ENCODE assay signal across 1 fruit fly cellular context in the genomic region with DNA sequence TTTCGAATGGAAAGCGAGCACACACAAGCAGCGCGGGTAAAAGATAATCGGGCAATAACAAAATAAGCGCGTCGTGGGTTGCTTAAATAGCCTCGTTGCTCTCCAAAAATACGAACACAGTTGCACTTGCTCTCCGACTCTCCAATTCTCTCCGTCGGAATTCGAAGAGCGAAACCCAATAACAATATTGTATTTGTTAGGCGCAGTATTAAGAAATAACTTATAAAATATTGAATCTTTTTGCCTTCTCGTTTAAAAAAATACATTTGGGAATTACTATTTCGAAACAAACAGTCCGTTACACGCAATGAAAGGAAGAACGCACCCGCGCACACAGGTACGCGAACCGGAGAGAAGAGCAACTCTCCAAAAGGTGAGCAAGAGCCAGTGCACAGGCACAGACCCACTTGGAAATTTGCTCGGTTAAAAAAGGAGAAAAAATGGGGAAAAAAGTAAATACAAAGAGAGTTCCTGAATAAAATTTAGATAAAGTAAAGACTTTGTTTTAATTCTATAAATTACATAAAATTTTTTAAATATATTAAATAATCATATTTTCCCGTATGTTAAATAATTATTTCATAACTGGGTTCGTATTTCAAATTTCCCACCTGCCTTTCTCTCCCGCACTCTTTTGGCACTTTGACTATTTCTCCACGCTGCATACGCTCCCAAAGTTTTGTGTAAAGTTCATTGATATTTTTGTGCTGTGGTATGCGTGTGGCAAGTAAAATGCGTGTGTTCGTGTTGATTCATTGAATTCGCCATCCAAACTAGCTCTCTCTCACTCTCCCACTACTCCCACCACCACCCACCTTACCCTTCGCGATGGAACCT.
TF ChIP-seq lines count a peak whose summit lies in the region.

Mkp3 (minus strand) TSS at position 63 of the 837 bp plus-strand sequence.

TF ChIP-seq in whole organism, embryonic, 481 proteins besides CTCF, POLR2A, EP300 and RAD21 (continued from another document):
- TF ChIP-seq CG32532 (GFP tag; IDR thresholded peaks at IDR 0.05; lab: Robert Waterston, UW): peak; percentile 93
- TF ChIP-seq ssp (GFP tag; IDR thresholded peaks at IDR 0.05; lab: Robert Waterston, UW): peak; percentile 73
- peak; percentile 63 for TF ChIP-seq CG4820 (GFP tag; optimal IDR thresholded peaks at IDR 0.05; lab: Kevin White, UChicago)
- TF ChIP-seq CG10321 (GFP tag; IDR thresholded peaks at IDR 0.05; lab: Robert Waterston, UW): peak; percentile 62; the same call in 1 of the 2 replicates
- peak; percentile 10 for TF ChIP-seq jing (GFP tag; optimal IDR thresholded peaks at IDR 0.05; lab: Kevin White, UChicago)
- peak; percentile 90 for TF ChIP-seq CG18619 (GFP tag; optimal IDR thresholded peaks at IDR 0.05; lab: Kevin White, UChicago)
- TF ChIP-seq Doc3 (GFP tag; IDR thresholded peaks at IDR 0.05; lab: Robert Waterston, UW; ENCODE audit: partially characterized antibody): no peak
- TF ChIP-seq scrt (GFP tag; optimal IDR thresholded peaks at IDR 0.05; lab: Kevin White, UChicago): peak; percentile 89
- peak; percentile 76 for TF ChIP-seq fd96Cb (tag; optimal IDR thresholded peaks at IDR 0.05; lab: Kevin White, UChicago)
- 0 out of 2 replicates have a peak, but pooled peaks have one; percentile 52 for TF ChIP-seq bbx (GFP tag; IDR thresholded peaks at IDR 0.05; lab: Robert Waterston, UW; ENCODE audit: partially characterized antibody)
- peak; percentile 58 for TF ChIP-seq CG30020 (tag; optimal IDR thresholded peaks at IDR 0.05; lab: Kevin White, UChicago)
- no peak; the same call in 1 of the 2 replicates for TF ChIP-seq CG13287 (GFP tag; IDR thresholded peaks at IDR 0.05; lab: Robert Waterston, UW; ENCODE audit: partially characterized antibody)
- TF ChIP-seq gcm2 (GFP tag; optimal IDR thresholded peaks at IDR 0.05; lab: Kevin White, UChicago): peak; percentile 14
- peak; percentile 72 for TF ChIP-seq CG12155 (GFP tag; optimal IDR thresholded peaks at IDR 0.05; lab: Kevin White, UChicago)
- TF ChIP-seq Fer1 (GFP tag; optimal IDR thresholded peaks at IDR 0.05; lab: Kevin White, UChicago): peak; percentile 97
- TF ChIP-seq CG9932 (GFP tag; IDR thresholded peaks at IDR 0.05; lab: Robert Waterston, UW): peak; percentile 89
- no peak for TF ChIP-seq CG4282 (GFP tag; optimal IDR thresholded peaks at IDR 0.05; lab: Kevin White, UChicago)
- peak; percentile 87 for TF ChIP-seq CG10209 (GFP tag; optimal IDR thresholded peaks at IDR 0.05; lab: Kevin White, UChicago)
- peak; percentile 42 for TF ChIP-seq tup (GFP tag; optimal IDR thresholded peaks at IDR 0.05; lab: Kevin White, UChicago)
- peak; percentile 82 for TF ChIP-seq CG12219 (GFP tag; optimal IDR thresholded peaks at IDR 0.05; lab: Kevin White, UChicago)
- peak; percentile 89 for TF ChIP-seq E2f1 (GFP tag; IDR thresholded peaks at IDR 0.05; lab: Robert Waterston, UW)
- TF ChIP-seq sens-2 (GFP tag; IDR thresholded peaks at IDR 0.05; lab: Robert Waterston, UW): no peak
- peak; percentile 90 for TF ChIP-seq CG13775 (GFP tag; optimal IDR thresholded peaks at IDR 0.05; lab: Kevin White, UChicago)
- peak; percentile 78 for TF ChIP-seq CG2120 (GFP tag; optimal IDR thresholded peaks at IDR 0.05; lab: Kevin White, UChicago)
- TF ChIP-seq Hey (tag; optimal IDR thresholded peaks at IDR 0.05; lab: Kevin White, UChicago): no peak
